Fruit fly (Drosophila melanogaster) whole organism, wandering third instar larva: ENCODE data around the gene CG43797.

Source experiments
- CG32264 ChIP-seq: fragments of 200-800 bp; sonication (Bioruptor generic); optimal IDR thresholded peaks from 2 replicates; lab custom pipeline; 2016; ENCODE audit warnings: missing biosample characterization, missing genetic modification characterization
- CrebA ChIP-seq: fragments of 200-800 bp; sonication (Bioruptor generic); optimal IDR thresholded peaks from 2 replicates; lab custom pipeline; 2016; ENCODE audit warnings: missing biosample characterization, mild to moderate bottlenecking, missing genetic modification characterization, borderline replicate concordance
- Dfd ChIP-seq: fragments of >200 bp; optimal IDR thresholded peaks from 2 replicates; lab custom pipeline; 2017; ENCODE audit warnings: missing biosample characterization, missing genetic modification characterization
- Hr78 ChIP-seq: fragments of >200 bp; optimal IDR thresholded peaks from 2 replicates; lab custom pipeline; 2017; ENCODE audit warnings: missing biosample characterization, missing genetic modification characterization
- Jra ChIP-seq: sonication (Bioruptor generic); optimal IDR thresholded peaks from 2 replicates; lab custom pipeline; 2016; ENCODE audit warnings: missing biosample characterization, missing genetic modification characterization
- Mio ChIP-seq: sonication (Bioruptor generic); optimal IDR thresholded peaks from 2 replicates; lab custom pipeline; 2016; ENCODE audit warnings: missing biosample characterization, missing genetic modification characterization
- br ChIP-seq: fragments of 200-800 bp; sonication (Bioruptor generic); optimal IDR thresholded peaks from 2 replicates; lab custom pipeline; 2016; ENCODE audit warnings: missing biosample characterization, missing genetic modification characterization
- dsf ChIP-seq: sonication (Bioruptor generic); optimal IDR thresholded peaks from 2 replicates; lab custom pipeline; 2016; ENCODE audit warnings: missing biosample characterization, missing genetic modification characterization, borderline replicate concordance
- ey ChIP-seq: fragments of 200-800 bp; sonication (Bioruptor generic); optimal IDR thresholded peaks from 2 replicates; lab custom pipeline; 2016; ENCODE audit warnings: missing biosample characterization, missing genetic modification characterization
- fru ChIP-seq: fragments of 200-800 bp; sonication (Bioruptor generic); optimal IDR thresholded peaks from 3 replicates; lab custom pipeline; 2016; ENCODE audit warnings: missing biosample characterization, mild to moderate bottlenecking, missing genetic modification characterization
- h ChIP-seq: fragments of 200-800 bp; sonication (Bioruptor generic); optimal IDR thresholded peaks from 3 replicates; lab custom pipeline; 2016; ENCODE audit warnings: missing biosample characterization, mild to moderate bottlenecking, missing genetic modification characterization
- lola ChIP-seq: fragments of >200 bp; optimal IDR thresholded peaks from 2 replicates; lab custom pipeline; 2017; ENCODE audit warnings: missing biosample characterization, missing genetic modification characterization
- usp ChIP-seq: fragments of >200 bp; optimal IDR thresholded peaks from 2 replicates; lab custom pipeline; 2017; ENCODE audit warnings: missing biosample characterization, missing genetic modification characterization
- woc ChIP-seq: sonication (Bioruptor generic); optimal IDR thresholded peaks from 2 replicates; lab custom pipeline; 2016; ENCODE audit warnings: missing biosample characterization, mild to moderate bottlenecking, missing genetic modification characterization

- TF ChIP-seq usp (GFP tag; lab: Kevin White, UChicago): no peak
- TF ChIP-seq CrebA (GFP tag; lab: Kevin White, UChicago): no peak
- no peak for TF ChIP-seq Dfd
- no peak for TF ChIP-seq CG32264 (GFP tag; lab: Kevin White, UChicago)
- no peak for TF ChIP-seq Jra (GFP tag; lab: Kevin White, UChicago)
- no peak for TF ChIP-seq Mio
- TF ChIP-seq h: no peak
- TF ChIP-seq woc (GFP tag; lab: Kevin White, UChicago): no peak
- no peak for TF ChIP-seq Hr78 (GFP tag; lab: Kevin White, UChicago)
- no peak for TF ChIP-seq ey (GFP tag; lab: Kevin White, UChicago)
- TF ChIP-seq fru (GFP tag; lab: Kevin White, UChicago): no peak
- no peak for TF ChIP-seq br (GFP tag; lab: Kevin White, UChicago)
- no peak for TF ChIP-seq lola (GFP tag; lab: Kevin White, UChicago)
- TF ChIP-seq dsf (GFP tag; lab: Kevin White, UChicago): no peak
Measured at dm6 chr2L:4008353-4008752, 8.5 kb downstream of the CG43797 start, which contains the start of gene CG43774.
